Worm (Caenorhabditis elegans) whole organism, L3 larva: Measurements from ENCODE around the gene F36A4.1.

Experiments
- ceh-9 ChIP-seq: sonication (generic microtip); optimal IDR thresholded peaks from 2 replicates; lab custom pipeline; 2018; ENCODE audit warnings: missing biosample characterization, missing genetic modification characterization
- egl-27 ChIP-seq: sonication (generic microtip); optimal IDR thresholded peaks from 4 replicates; lab custom pipeline; 2017; ENCODE audit warnings: missing biosample characterization, missing genetic modification reagents, missing genetic modification characterization
- elt-2 ChIP-seq: sonication (generic microtip); optimal IDR thresholded peaks from 2 replicates; lab custom pipeline; 2016; ENCODE audit warnings: missing genetic modification reagents, mild to moderate bottlenecking, missing genetic modification characterization, missing compliant biosample characterization
- elt-3 ChIP-seq, 3 experiments: fragments of 150-350 bp in 1 of 3; sonication (generic microtip) in 2 of 3; optimal IDR thresholded peaks; 2 replicates in 2 of 3; 4 replicates in 1 of 3; lab custom pipeline; 2014 to 2017; ENCODE audit warnings: missing biosample characterization in 3 of 3, missing genetic modification characterization in 3 of 3
- jun-1 ChIP-seq: fragments of 150-350 bp; optimal IDR thresholded peaks from 2 replicates; lab custom pipeline; 2014; ENCODE audit warnings: missing biosample characterization, missing genetic modification reagents, missing genetic modification characterization
- lin-39 ChIP-seq: fragments of 150-350 bp; optimal IDR thresholded peaks from 2 replicates; lab custom pipeline; 2018; ENCODE audit warnings: missing biosample characterization, missing genetic modification reagents, missing genetic modification characterization
- mdl-1 ChIP-seq: fragments of 150-350 bp; optimal IDR thresholded peaks from 2 replicates; lab custom pipeline; 2014; ENCODE audit warnings: missing biosample characterization, missing genetic modification characterization
- nhr-11 ChIP-seq: fragments of 150-350 bp; optimal IDR thresholded peaks from 2 replicates; lab custom pipeline; 2014; ENCODE audit warnings: missing biosample characterization, missing genetic modification characterization
- nhr-77 ChIP-seq: fragments of 150-350 bp; optimal IDR thresholded peaks from 2 replicates; lab custom pipeline; 2014; ENCODE audit warnings: missing biosample characterization, missing genetic modification characterization
- pha-4 ChIP-seq: fragments of 150-350 bp; optimal IDR thresholded peaks from 2 replicates; lab custom pipeline; 2014; ENCODE audit warnings: missing biosample characterization, missing genetic modification reagents, missing genetic modification characterization
- skn-1 ChIP-seq: fragments of 150-350 bp; optimal IDR thresholded peaks from 2 replicates; lab custom pipeline; 2014; ENCODE audit warnings: missing biosample characterization, missing genetic modification characterization
- snpc-4 ChIP-seq: fragments of 150-350 bp; optimal IDR thresholded peaks from 2 replicates; lab custom pipeline; 2014; ENCODE audit warnings: missing biosample characterization, missing genetic modification characterization
- unc-62 ChIP-seq: fragments of 150-350 bp; sonication (generic microtip); optimal IDR thresholded peaks from 4 replicates; lab custom pipeline; 2014; ENCODE audit warnings: missing biosample characterization, missing genetic modification reagents, missing genetic modification characterization
- zag-1 ChIP-seq: fragments of 150-350 bp; optimal IDR thresholded peaks from 2 replicates; lab custom pipeline; 2014; ENCODE audit warnings: missing biosample characterization, missing genetic modification characterization

DNA sequence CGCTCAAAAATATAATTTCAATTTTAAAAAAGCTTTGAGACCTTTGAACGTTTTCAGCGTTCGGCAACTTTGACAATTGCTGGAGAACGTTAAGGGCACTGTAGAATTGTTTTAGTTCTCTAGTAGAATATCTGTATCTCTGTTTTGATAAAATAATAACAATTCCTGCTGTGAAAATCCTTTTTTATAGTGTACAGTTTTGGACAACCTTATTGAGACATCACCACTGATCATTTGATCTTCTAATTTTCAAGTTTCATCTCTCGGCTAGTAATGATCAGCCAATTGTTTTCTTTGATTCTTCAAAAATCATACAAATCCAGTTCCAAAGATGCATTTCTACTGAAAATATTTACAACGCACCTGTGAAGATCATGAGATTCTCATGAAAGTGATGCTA lies 20.3 kb downstream of the F36A4.1 start, which contains the start of gene F15E6.10:
- no peak for TF ChIP-seq nhr-11 (tag; lab: Kevin White, UChicago)
- no peak for TF ChIP-seq mdl-1 (tag; lab: Kevin White, UChicago)
- TF ChIP-seq egl-27, result no peak
- TF ChIP-seq snpc-4 (tag; lab: Kevin White, UChicago), result no peak
- no peak for TF ChIP-seq nhr-77 (tag; lab: Kevin White, UChicago)
- TF ChIP-seq unc-62 (GFP tag; lab: Kevin White, UChicago), result no peak
- no peak for TF ChIP-seq lin-39
- TF ChIP-seq elt-2 (tag; lab: Kevin White, UChicago), result no peak
- TF ChIP-seq jun-1, result no peak
- TF ChIP-seq zag-1 (tag; lab: Kevin White, UChicago), result no peak
- no peak for TF ChIP-seq pha-4 (tag; lab: Kevin White, UChicago)
- no peak for TF ChIP-seq ceh-9 (tag; lab: Kevin White, UChicago)
- TF ChIP-seq elt-3 (tag; optimal IDR thresholded peaks at IDR 0.05; lab: Kevin White, UChicago), result no peak
- no peak for TF ChIP-seq skn-1 (tag; lab: Kevin White, UChicago)
